Fruit fly (Drosophila melanogaster) whole organism, embryonic: Measurements from ENCODE around the gene CG44271.

Experiments used
- Atf-2 ChIP-seq: fragments of 200-800 bp; sonication (Bioruptor generic); optimal IDR thresholded peaks from 2 replicates; lab custom pipeline; 2016; ENCODE audit warnings: missing biosample characterization, missing genetic modification characterization
- Awh ChIP-seq: fragments of 200-800 bp; sonication (Bioruptor generic); IDR thresholded peaks from 2 replicates; pipeline ENCODE4, ENCODE4 v1.3.6; 2022; ENCODE audit warnings: missing biosample characterization, missing genetic modification characterization
- Bgb ChIP-seq: fragments of 200-800 bp; sonication (Bioruptor generic); IDR thresholded peaks from 2 replicates; pipeline ENCODE4 v1.3.6; 2022; ENCODE audit warnings: missing biosample characterization, missing genetic modification characterization; ENCODE audit not compliant: partially characterized antibody
- CG10209 ChIP-seq: fragments of 200-800 bp; sonication (Bioruptor generic); optimal IDR thresholded peaks from 3 replicates; lab custom pipeline; 2017; ENCODE audit warnings: missing biosample characterization, mild to moderate bottlenecking, missing genetic modification characterization, missing genetic modification reagents
- CG10267 ChIP-seq: fragments of 200-800 bp; sonication (Bioruptor generic); optimal IDR thresholded peaks from 2 replicates; lab custom pipeline; 2018; ENCODE audit warnings: missing biosample characterization, mild to moderate bottlenecking, missing genetic modification characterization, moderate library complexity
- CG10462 ChIP-seq: fragments of 200-800 bp; sonication (Bioruptor generic); optimal IDR thresholded peaks from 2 replicates; lab custom pipeline; 2016; ENCODE audit warnings: missing biosample characterization, missing genetic modification characterization
- CG11696 ChIP-seq: fragments of 200-800 bp; sonication (Bioruptor generic); IDR thresholded peaks from 2 replicates; pipeline ENCODE4 v1.3.6; 2022; ENCODE audit warnings: missing biosample characterization, missing genetic modification characterization
- CG12104 ChIP-seq: fragments of 200-800 bp; sonication (Bioruptor generic); optimal IDR thresholded peaks from 3 replicates; lab custom pipeline; 2016; ENCODE audit warnings: missing biosample characterization, missing genetic modification characterization
- CG12391 ChIP-seq: fragments of 200-800 bp; sonication (Bioruptor generic); optimal IDR thresholded peaks from 3 replicates; lab custom pipeline; 2018; ENCODE audit warnings: missing biosample characterization, mild to moderate bottlenecking, missing genetic modification characterization, moderate library complexity
- CG13424 ChIP-seq: fragments of 200-800 bp; sonication (Bioruptor generic); optimal IDR thresholded peaks from 2 replicates; lab custom pipeline; 2019; ENCODE audit warnings: missing biosample characterization, mild to moderate bottlenecking, missing genetic modification characterization, moderate library complexity
- CG14667 ChIP-seq: fragments of 200-800 bp; sonication (Bioruptor generic); IDR thresholded peaks from 2 replicates; pipeline ENCODE4 v1.3.6; 2022; ENCODE audit warnings: missing biosample characterization, missing genetic modification characterization
- CG1832 ChIP-seq: fragments of 200-800 bp; sonication (Bioruptor generic); optimal IDR thresholded peaks from 2 replicates; lab custom pipeline; 2017; ENCODE audit warnings: missing biosample characterization, mild to moderate bottlenecking, missing genetic modification characterization, inconsistent platforms
- CG18599 ChIP-seq: fragments of 200-800 bp; sonication (Bioruptor generic); optimal IDR thresholded peaks from 3 replicates; lab custom pipeline; 2017; ENCODE audit warnings: missing biosample characterization, missing genetic modification characterization, mild to moderate bottlenecking, moderate library complexity, missing genetic modification reagents
- CG30020 ChIP-seq: fragments of 200-800 bp; optimal IDR thresholded peaks from 2 replicates; lab custom pipeline; 2019; ENCODE audit warnings: missing biosample characterization, mild to moderate bottlenecking, missing genetic modification characterization, moderate library complexity
- CG32772 ChIP-seq: fragments of 200-800 bp; sonication (Bioruptor generic); IDR thresholded peaks from 2 replicates; pipeline ENCODE4 v1.3.6; 2022; ENCODE audit warnings: missing biosample characterization, missing genetic modification characterization
- CG33557 ChIP-seq: fragments of 200-800 bp; sonication (Bioruptor generic); optimal IDR thresholded peaks from 2 replicates; lab custom pipeline; 2019; ENCODE audit warnings: missing biosample characterization, mild to moderate bottlenecking, missing genetic modification characterization, moderate library complexity
- CG34224 ChIP-seq: fragments of 200-800 bp; sonication (Bioruptor generic); IDR thresholded peaks from 3 replicates; pipeline ENCODE4 v1.3.6; 2022; ENCODE audit warnings: missing biosample characterization, missing genetic modification characterization; ENCODE audit not compliant: partially characterized antibody
- CG8388 ChIP-seq: fragments of 200-800 bp; sonication (Bioruptor generic); optimal IDR thresholded peaks from 2 replicates; lab custom pipeline; 2019; ENCODE audit warnings: missing biosample characterization, mild to moderate bottlenecking, missing genetic modification characterization, moderate library complexity
- CG9727 ChIP-seq: fragments of 200-800 bp; sonication (Bioruptor generic); optimal IDR thresholded peaks from 3 replicates; lab custom pipeline; 2017; ENCODE audit warnings: missing biosample characterization, mild to moderate bottlenecking, missing genetic modification characterization
- D19A ChIP-seq: fragments of 200-800 bp; optimal IDR thresholded peaks from 3 replicates; lab custom pipeline; 2019; ENCODE audit warnings: missing biosample characterization, mild to moderate bottlenecking, missing genetic modification characterization, moderate library complexity
- Dfd ChIP-seq, 2 experiments: fragments of >200 bp; optimal IDR thresholded peaks; 2 replicates each; lab custom pipeline; 2017; ENCODE audit warnings: missing biosample characterization in 2 of 2, missing genetic modification characterization in 2 of 2
- Dip3 ChIP-seq: fragments of 200-800 bp; sonication (Bioruptor generic); optimal IDR thresholded peaks from 3 replicates; lab custom pipeline; 2016; ENCODE audit warnings: missing biosample characterization, missing genetic modification characterization
- Hr51 ChIP-seq, 2 experiments: fragments of 200-800 bp; sonication (Bioruptor generic); optimal IDR thresholded peaks; 2 replicates in 1 of 2; 3 replicates in 1 of 2; lab custom pipeline; 2016 to 2018; ENCODE audit warnings: missing biosample characterization in 2 of 2, missing genetic modification characterization in 2 of 2, mild to moderate bottlenecking in 1 of 2, moderate library complexity in 1 of 2
- Lhr ChIP-seq: fragments of 200-800 bp; sonication (Bioruptor generic); optimal IDR thresholded peaks from 3 replicates; lab custom pipeline; 2017; ENCODE audit warnings: mild to moderate bottlenecking, missing biosample characterization, missing genetic modification reagents, missing genetic modification characterization
- NK7.1 ChIP-seq: fragments of 200-800 bp; sonication (Bioruptor generic); optimal IDR thresholded peaks from 3 replicates; lab custom pipeline; 2016; ENCODE audit warnings: missing biosample characterization, missing genetic modification characterization
- Oaz ChIP-seq: fragments of 200-800 bp; sonication (Bioruptor generic); IDR thresholded peaks from 2 replicates; pipeline ENCODE4 v1.3.6; 2022; ENCODE audit warnings: missing biosample characterization, missing genetic modification characterization
- Six4 ChIP-seq: fragments of 200-800 bp; sonication (Bioruptor generic); optimal IDR thresholded peaks from 2 replicates; lab custom pipeline; 2016; ENCODE audit warnings: missing biosample characterization, missing genetic modification characterization
- Trl ChIP-seq, 3 experiments: fragments of >200 bp in 2 of 3; fragments of 200-800 bp in 1 of 3; sonication (Bioruptor generic) in 1 of 3; optimal IDR thresholded peaks; 2 replicates in 1 of 3; 3 replicates in 2 of 3; lab custom pipeline; 2016 to 2017; ENCODE audit warnings: missing biosample characterization in 1 of 3, missing genetic modification characterization in 1 of 3
- Usf ChIP-seq: fragments of 200-800 bp; sonication (Bioruptor generic); optimal IDR thresholded peaks from 2 replicates; lab custom pipeline; 2017; ENCODE audit warnings: missing genotype, missing biosample characterization, missing genetic modification characterization
- ab ChIP-seq: fragments of 200-800 bp; sonication (Bioruptor generic); optimal IDR thresholded peaks from 2 replicates; lab custom pipeline; 2016; ENCODE audit warnings: missing biosample characterization, missing genetic modification characterization
- abd-A ChIP-seq: fragments of 200-800 bp; sonication (Bioruptor generic); optimal IDR thresholded peaks from 3 replicates; lab custom pipeline; 2019; ENCODE audit warnings: missing biosample characterization, mild to moderate bottlenecking, missing genetic modification characterization, moderate library complexity
- bbx ChIP-seq: fragments of 200-800 bp; sonication (Bioruptor generic); IDR thresholded peaks from 2 replicates; pipeline ENCODE4 v1.3.6; 2022; ENCODE audit warnings: missing biosample characterization, missing genetic modification characterization; ENCODE audit not compliant: partially characterized antibody
- cg ChIP-seq: fragments of 200-800 bp; sonication (Bioruptor generic); optimal IDR thresholded peaks from 3 replicates; lab custom pipeline; 2019; ENCODE audit warnings: missing biosample characterization, mild to moderate bottlenecking, missing genetic modification characterization, moderate library complexity
- ems ChIP-seq: fragments of 200-800 bp; sonication (Bioruptor generic); optimal IDR thresholded peaks from 3 replicates; lab custom pipeline; 2016; ENCODE audit warnings: missing biosample characterization, missing genetic modification characterization
- insv ChIP-seq, 2 experiments: fragments of 200-800 bp; sonication (Bioruptor generic); optimal IDR thresholded peaks; 3 replicates each; lab custom pipeline; 2016 to 2018; ENCODE audit warnings: missing biosample characterization in 2 of 2, missing genetic modification characterization in 2 of 2
- kay ChIP-seq: fragments of 200-800 bp; sonication (Bioruptor generic); optimal IDR thresholded peaks from 2 replicates; lab custom pipeline; 2016; ENCODE audit warnings: missing biosample characterization, missing genetic modification characterization
- klu ChIP-seq: fragments of 200-800 bp; sonication (Bioruptor generic); IDR thresholded peaks from 2 replicates; pipeline ENCODE4 v1.3.6; 2022; ENCODE audit warnings: missing biosample characterization, missing genetic modification characterization
- mirr ChIP-seq: fragments of 200-800 bp; sonication (Bioruptor generic); optimal IDR thresholded peaks from 3 replicates; lab custom pipeline; 2018; ENCODE audit warnings: missing biosample characterization, mild to moderate bottlenecking, missing genetic modification characterization
- peb ChIP-seq: fragments of 200-800 bp; sonication (Bioruptor generic); IDR thresholded peaks from 2 replicates; pipeline ENCODE4 v1.3.6; 2022; ENCODE audit warnings: missing biosample characterization, missing genetic modification characterization
- pum ChIP-seq: fragments of 200-800 bp; sonication (Bioruptor generic); optimal IDR thresholded peaks from 2 replicates; lab custom pipeline; 2016; ENCODE audit warnings: missing biosample characterization, missing genetic modification characterization
- sc ChIP-seq, 3 experiments: fragments of >200 bp in 2 of 3; fragments of 200-800 bp in 1 of 3; sonication (Bioruptor generic) in 1 of 3; optimal IDR thresholded peaks; 2 replicates in 2 of 3; 3 replicates in 1 of 3; lab custom pipeline; 2017; ENCODE audit warnings: mild to moderate bottlenecking in 1 of 3, missing biosample characterization in 1 of 3, missing genetic modification characterization in 1 of 3, missing genetic modification reagents in 1 of 3
- schlank ChIP-seq: fragments of 200-800 bp; sonication (Bioruptor generic); optimal IDR thresholded peaks from 2 replicates; lab custom pipeline; 2018; ENCODE audit warnings: missing biosample characterization, mild to moderate bottlenecking, missing genetic modification characterization
- sens-2 ChIP-seq: fragments of 200-800 bp; sonication (Bioruptor generic); IDR thresholded peaks from 2 replicates; pipeline ENCODE4 v1.3.6; 2022; ENCODE audit warnings: missing biosample characterization, missing genetic modification characterization
- slp2 ChIP-seq: fragments of 200-800 bp; sonication (Bioruptor generic); optimal IDR thresholded peaks from 2 replicates; lab custom pipeline; 2016; ENCODE audit warnings: missing biosample characterization, missing genetic modification characterization
- ssp ChIP-seq: fragments of 200-800 bp; sonication (Bioruptor generic); IDR thresholded peaks from 2 replicates; pipeline ENCODE4 v1.3.6; 2022; ENCODE audit warnings: missing biosample characterization, missing genetic modification characterization
- tgo ChIP-seq: fragments of 200-800 bp; sonication (Bioruptor generic); IDR thresholded peaks from 3 replicates; pipeline ENCODE4 v1.3.6; 2022; ENCODE audit warnings: missing biosample characterization, missing genetic modification characterization
- toy ChIP-seq: fragments of 200-800 bp; sonication (Bioruptor generic); IDR thresholded peaks from 2 replicates; pipeline ENCODE4 v1.3.6; 2022; ENCODE audit warnings: missing biosample characterization, missing genetic modification characterization
- tx ChIP-seq: fragments of 200-800 bp; sonication (Bioruptor generic); optimal IDR thresholded peaks from 2 replicates; lab custom pipeline; 2016; ENCODE audit warnings: missing biosample characterization, missing genetic modification characterization
- unpg ChIP-seq: fragments of 200-800 bp; sonication (Bioruptor generic); optimal IDR thresholded peaks from 3 replicates; lab custom pipeline; 2018; ENCODE audit warnings: missing biosample characterization, mild to moderate bottlenecking, missing genetic modification characterization, moderate library complexity
- wdn ChIP-seq: fragments of 200-800 bp; sonication (Bioruptor generic); IDR thresholded peaks from 2 replicates; pipeline ENCODE4 v1.3.6; 2022; ENCODE audit warnings: missing biosample characterization, missing genetic modification characterization

CG44271 gene

dm6 chr2L:6698387-6698786, 49.3 kb downstream of the CG44271 start (continued):
- TF ChIP-seq peb (GFP tag; lab: Robert Waterston, UW) (no peak), CG8388 (GFP tag; lab: Kevin White, UChicago) (peak; percentile 29), CG14667 (GFP tag; lab: Robert Waterston, UW) (peak; percentile 49; the same call in 1 of the 2 replicates), Atf-2 (GFP tag; lab: Kevin White, UChicago) (no peak), schlank (no peak), CG10462 (GFP tag; lab: Kevin White, UChicago) (no peak), CG13424 (tag; lab: Kevin White, UChicago) (peak; percentile 35), Dip3 (GFP tag; lab: Kevin White, UChicago) (no peak), CG11696 (GFP tag; lab: Robert Waterston, UW) (no peak), mirr (GFP tag; lab: Kevin White, UChicago) (no peak), NK7.1 (GFP tag; lab: Kevin White, UChicago) (no peak), CG30020 (no peak), CG33557 (GFP tag; lab: Kevin White, UChicago) (no peak), CG12104 (GFP tag; lab: Kevin White, UChicago) (no peak), CG10209 (GFP tag; lab: Kevin White, UChicago) (peak; percentile 22), Trl (optimal IDR thresholded peaks at IDR 0.05; lab: Kevin White, UChicago) (no peak), Trl (GFP tag; optimal IDR thresholded peaks at IDR 0.05; lab: Kevin White, UChicago) (no peak), wdn (GFP tag; lab: Robert Waterston, UW) (no peak), ems (GFP tag; lab: Kevin White, UChicago) (no peak), D19A (peak; percentile 11), kay (GFP tag; lab: Kevin White, UChicago) (no peak), Bgb (GFP tag; lab: Robert Waterston, UW) (no peak), sens-2 (GFP tag; lab: Robert Waterston, UW) (peak; percentile 42; the same call in 1 of the 2 replicates), bbx (GFP tag; lab: Robert Waterston, UW) (no peak), CG10267 (tag; lab: Kevin White, UChicago) (peak; percentile 18), Usf (GFP tag; lab: Kevin White, UChicago) (no peak), Hr51 (GFP tag; optimal IDR thresholded peaks at IDR 0.05; lab: Kevin White, UChicago) (peak in 1 of 2 experiments; percentile 63), insv (GFP tag; optimal IDR thresholded peaks at IDR 0.05; lab: Kevin White, UChicago) (no peak), slp2 (GFP tag; lab: Kevin White, UChicago) (no peak), toy (GFP tag; lab: Robert Waterston, UW) (no peak), sc (optimal IDR thresholded peaks at IDR 0.05; lab: Kevin White, UChicago) (no peak), sc (GFP tag; optimal IDR thresholded peaks at IDR 0.05; lab: Kevin White, UChicago) (no peak), unpg (GFP tag; lab: Kevin White, UChicago) (peak; percentile 65), Oaz (GFP tag; lab: Robert Waterston, UW) (0 out of 2 replicates have a peak, but pooled peaks have one; percentile 32), CG1832 (no peak), tgo (peak; percentile 58), Dfd (GFP tag; optimal IDR thresholded peaks at IDR 0.05; lab: Kevin White, UChicago) (no peak), CG32772 (GFP tag; lab: Robert Waterston, UW) (peak; percentile 27; the same call in 1 of the 2 replicates), cg (GFP tag; lab: Kevin White, UChicago) (no peak), Awh (GFP tag; lab: Robert Waterston, UW) (no peak), Six4 (peak; percentile 18), CG18599 (GFP tag; lab: Kevin White, UChicago) (peak; percentile 4), CG12391 (tag; lab: Kevin White, UChicago) (peak; percentile 40), CG9727 (peak; percentile 62), ab (GFP tag; lab: Kevin White, UChicago) (no peak), abd-A (tag; lab: Kevin White, UChicago) (no peak), CG34224 (GFP tag; lab: Robert Waterston, UW) (no peak), ssp (GFP tag; lab: Robert Waterston, UW) (peak; percentile 32; the same call in 1 of the 2 replicates), Lhr (no peak), tx (GFP tag; lab: Kevin White, UChicago) (no peak), pum (GFP tag; lab: Kevin White, UChicago) (peak; percentile 38), klu (no peak)
